Worm (Caenorhabditis elegans) whole organism, L4/young adult: ENCODE data around the gene aipr-1.

Experiments used
- W03F9.2 ChIP-seq: fragments of 150-350 bp; optimal IDR thresholded peaks from 2 replicates; lab custom pipeline; 2014; ENCODE audit warnings: missing biosample characterization, missing genetic modification characterization
- dao-5 ChIP-seq: sonication (generic microtip); optimal IDR thresholded peaks from 2 replicates; lab custom pipeline; 2016; ENCODE audit warnings: missing genotype, missing genetic modification characterization, moderate library complexity, missing compliant biosample characterization
- him-1 ChIP-seq: sonication (generic microtip); optimal IDR thresholded peaks from 2 replicates; lab custom pipeline; 2016; ENCODE audit warnings: missing genotype, missing genetic modification reagents, missing genetic modification characterization, missing compliant biosample characterization

DNA sequence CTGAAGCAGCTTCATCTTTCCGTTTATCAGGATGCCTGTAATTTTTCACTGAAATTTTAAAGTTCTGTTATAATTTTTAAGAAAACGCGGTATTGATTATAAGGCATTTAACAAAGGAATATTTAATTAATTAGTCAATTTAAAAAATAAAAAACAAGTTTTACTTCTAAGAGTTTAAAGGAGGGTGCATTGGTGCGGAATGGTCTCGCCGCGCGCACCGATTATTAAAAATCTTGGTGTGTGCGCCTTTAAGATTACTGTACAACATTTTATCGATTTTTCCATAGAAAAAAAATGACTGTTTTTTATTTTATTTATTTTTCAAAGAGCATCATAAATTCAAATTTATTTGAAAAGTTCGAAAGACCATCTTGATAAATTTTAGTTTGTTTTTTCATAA, 3.5 kb upstream of the aipr-1 start:
- TF ChIP-seq dao-5 (tag; lab: Kevin White, UChicago) (no peak), him-1 (tag; lab: Kevin White, UChicago) (no peak), W03F9.2 (tag; lab: Kevin White, UChicago) (no peak)
